Fruit fly (Drosophila melanogaster) whole organism, embryonic: ENCODE data around the gene Cand1.

Source experiments
- ATbp ChIP-seq: fragments of 200-800 bp; sonication (Bioruptor generic); optimal IDR thresholded peaks from 2 replicates; lab custom pipeline; 2017; ENCODE audit warnings: missing biosample characterization, mild to moderate bottlenecking, missing genetic modification characterization, missing genetic modification reagents
- Abd-B ChIP-seq: fragments of 200-800 bp; sonication (Bioruptor generic); optimal IDR thresholded peaks from 2 replicates; lab custom pipeline; 2018; ENCODE audit warnings: missing biosample characterization, mild to moderate bottlenecking, missing genetic modification characterization, moderate library complexity
- Blimp-1 ChIP-seq: fragments of 200-800 bp; sonication (Bioruptor generic); optimal IDR thresholded peaks from 3 replicates; lab custom pipeline; 2018; ENCODE audit warnings: missing biosample characterization, missing genetic modification characterization, mild to moderate bottlenecking, moderate library complexity, missing genetic modification reagents
- CG10462 ChIP-seq: fragments of 200-800 bp; sonication (Bioruptor generic); optimal IDR thresholded peaks from 2 replicates; lab custom pipeline; 2016; ENCODE audit warnings: missing biosample characterization, missing genetic modification characterization
- CG10565 ChIP-seq: fragments of 200-800 bp; sonication (Bioruptor generic); optimal IDR thresholded peaks from 3 replicates; lab custom pipeline; 2016; ENCODE audit warnings: missing biosample characterization, mild to moderate bottlenecking, missing genetic modification characterization
- CG10654 ChIP-seq: fragments of 200-800 bp; sonication (Bioruptor generic); optimal IDR thresholded peaks from 2 replicates; lab custom pipeline; 2016; ENCODE audit warnings: missing biosample characterization, missing genetic modification characterization
- CG11247 ChIP-seq: fragments of 200-800 bp; sonication (Bioruptor generic); IDR thresholded peaks from 2 replicates; pipeline ENCODE4 v1.3.6; 2022; ENCODE audit warnings: missing biosample characterization, missing genetic modification characterization
- CG11723 ChIP-seq: fragments of 200-800 bp; sonication (Bioruptor generic); optimal IDR thresholded peaks from 2 replicates; lab custom pipeline; 2017; ENCODE audit warnings: missing biosample characterization, mild to moderate bottlenecking, missing genetic modification characterization
- CG13287 ChIP-seq: fragments of 200-800 bp; sonication (Bioruptor generic); IDR thresholded peaks from 2 replicates; pipeline ENCODE4 v1.3.6; 2022; ENCODE audit warnings: missing biosample characterization, missing genetic modification characterization; ENCODE audit not compliant: partially characterized antibody
- CG13624 ChIP-seq: fragments of 200-800 bp; sonication (Bioruptor generic); optimal IDR thresholded peaks from 2 replicates; lab custom pipeline; 2016; ENCODE audit warnings: missing biosample characterization, missing genetic modification characterization
- CG14965 ChIP-seq: fragments of 200-800 bp; sonication (Bioruptor generic); optimal IDR thresholded peaks from 2 replicates; lab custom pipeline; 2016; ENCODE audit warnings: missing biosample characterization, missing genetic modification characterization, borderline replicate concordance
- CG15269 ChIP-seq: fragments of 200-800 bp; sonication (Bioruptor generic); optimal IDR thresholded peaks from 2 replicates; lab custom pipeline; 2018; ENCODE audit warnings: missing biosample characterization, mild to moderate bottlenecking, missing genetic modification characterization, moderate library complexity
- CG15696 ChIP-seq: fragments of 200-800 bp; sonication (Bioruptor generic); optimal IDR thresholded peaks from 2 replicates; lab custom pipeline; 2019; ENCODE audit warnings: missing biosample characterization, mild to moderate bottlenecking, missing genetic modification characterization, moderate library complexity
- CG16779 ChIP-seq: fragments of 200-800 bp; sonication (Bioruptor generic); IDR thresholded peaks from 2 replicates; pipeline ENCODE4 v1.3.6; 2022; ENCODE audit warnings: missing biosample characterization, missing genetic modification characterization
- CG18599 ChIP-seq: fragments of 200-800 bp; sonication (Bioruptor generic); optimal IDR thresholded peaks from 3 replicates; lab custom pipeline; 2017; ENCODE audit warnings: missing biosample characterization, missing genetic modification characterization, mild to moderate bottlenecking, moderate library complexity, missing genetic modification reagents
- CG18619 ChIP-seq: fragments of 200-800 bp; sonication (Bioruptor generic); optimal IDR thresholded peaks from 3 replicates; lab custom pipeline; 2017; ENCODE audit warnings: missing biosample characterization, mild to moderate bottlenecking, missing genetic modification characterization
- CG2199 ChIP-seq: fragments of 200-800 bp; sonication (Bioruptor generic); IDR thresholded peaks from 3 replicates; pipeline ENCODE4 v1.3.6; 2022; ENCODE audit warnings: missing biosample characterization, missing genetic modification characterization
- CG3838 ChIP-seq: fragments of 200-800 bp; sonication (Bioruptor generic); optimal IDR thresholded peaks from 3 replicates; lab custom pipeline; 2016; ENCODE audit warnings: missing biosample characterization, missing genetic modification characterization
- CG6683 ChIP-seq: fragments of 200-800 bp; sonication (Bioruptor generic); optimal IDR thresholded peaks from 2 replicates; lab custom pipeline; 2017; ENCODE audit warnings: missing biosample characterization, mild to moderate bottlenecking, missing genetic modification characterization, missing genetic modification reagents
- CG9727 ChIP-seq: fragments of 200-800 bp; sonication (Bioruptor generic); optimal IDR thresholded peaks from 3 replicates; lab custom pipeline; 2017; ENCODE audit warnings: missing biosample characterization, mild to moderate bottlenecking, missing genetic modification characterization
- D19A ChIP-seq: fragments of 200-800 bp; optimal IDR thresholded peaks from 3 replicates; lab custom pipeline; 2019; ENCODE audit warnings: missing biosample characterization, mild to moderate bottlenecking, missing genetic modification characterization, moderate library complexity
- Fer1 ChIP-seq: fragments of 200-800 bp; sonication (Bioruptor generic); optimal IDR thresholded peaks from 2 replicates; lab custom pipeline; 2017; ENCODE audit warnings: missing biosample characterization, mild to moderate bottlenecking, missing genetic modification characterization
- HHEX ChIP-seq: fragments of 200-800 bp; sonication (Bioruptor generic); optimal IDR thresholded peaks from 3 replicates; lab custom pipeline; 2017; ENCODE audit warnings: missing biosample characterization, mild to moderate bottlenecking, missing genetic modification characterization, missing genetic modification reagents
- HLH4C ChIP-seq: fragments of 200-800 bp; sonication (Bioruptor generic); IDR thresholded peaks from 3 replicates; pipeline ENCODE4 v1.3.6; 2022; ENCODE audit warnings: missing biosample characterization, missing genetic modification characterization; ENCODE audit not compliant: partially characterized antibody
- Hand ChIP-seq: fragments of 200-800 bp; sonication (Bioruptor generic); optimal IDR thresholded peaks from 2 replicates; lab custom pipeline; 2017; ENCODE audit warnings: mild to moderate bottlenecking, missing biosample characterization, missing genetic modification reagents, missing genetic modification characterization
- MBD-R2 ChIP-seq: fragments of 200-800 bp; sonication (Bioruptor generic); IDR thresholded peaks from 2 replicates; pipeline ENCODE4 v1.3.6; 2022; ENCODE audit warnings: missing biosample characterization, missing genetic modification characterization
- Rx ChIP-seq: fragments of 200-800 bp; sonication (Bioruptor generic); IDR thresholded peaks from 2 replicates; pipeline ENCODE4 v1.3.6; 2022; ENCODE audit warnings: missing biosample characterization, missing genetic modification characterization
- Six4 ChIP-seq: fragments of 200-800 bp; sonication (Bioruptor generic); optimal IDR thresholded peaks from 2 replicates; lab custom pipeline; 2016; ENCODE audit warnings: missing biosample characterization, missing genetic modification characterization
- ara ChIP-seq: fragments of 200-800 bp; sonication (Bioruptor generic); IDR thresholded peaks from 2 replicates; pipeline ENCODE4 v1.3.6; 2022; ENCODE audit warnings: missing biosample characterization, missing genetic modification characterization
- ase ChIP-seq: fragments of 200-800 bp; sonication (Bioruptor generic); IDR thresholded peaks from 3 replicates; pipeline ENCODE4 v1.3.6; 2022; ENCODE audit warnings: missing biosample characterization, missing genetic modification characterization
- bab2 ChIP-seq: fragments of 200-800 bp; sonication (Bioruptor generic); optimal IDR thresholded peaks from 2 replicates; lab custom pipeline; 2016; ENCODE audit warnings: missing biosample characterization, missing genetic modification characterization
- cato ChIP-seq: fragments of 200-800 bp; sonication (Bioruptor generic); optimal IDR thresholded peaks from 2 replicates; lab custom pipeline; 2016; ENCODE audit warnings: missing biosample characterization, missing genetic modification characterization, borderline replicate concordance
- gro ChIP-seq: fragments of 200-800 bp; sonication (Bioruptor generic); optimal IDR thresholded peaks from 2 replicates; lab custom pipeline; 2016; ENCODE audit warnings: missing biosample characterization, missing genetic modification characterization
- gsb ChIP-seq: fragments of 200-800 bp; sonication (Bioruptor generic); IDR thresholded peaks from 2 replicates; pipeline ENCODE4 v1.3.6; 2022; ENCODE audit warnings: missing biosample characterization, missing genetic modification characterization
- odd ChIP-seq: fragments of 200-800 bp; sonication (Bioruptor generic); optimal IDR thresholded peaks from 2 replicates; lab custom pipeline; 2017; ENCODE audit warnings: missing biosample characterization, mild to moderate bottlenecking, missing genetic modification characterization
- pan ChIP-seq, 4 experiments: fragments of >200 bp in 3 of 4; fragments of 200-800 bp in 1 of 4; sonication (Bioruptor generic) in 1 of 4; optimal IDR thresholded peaks in 3 of 4; IDR thresholded peaks in 1 of 4; 2 replicates each; pipeline versions ENCODE4 v1.3.6 to Lab custom; 2017 to 2022; ENCODE audit warnings: missing biosample characterization in 2 of 4, missing genetic modification characterization in 2 of 4, mixed read lengths in 1 of 4
- pita ChIP-seq: fragments of 200-800 bp; sonication (Bioruptor generic); optimal IDR thresholded peaks from 2 replicates; lab custom pipeline; 2017; ENCODE audit warnings: missing biosample characterization, mild to moderate bottlenecking, missing genetic modification characterization
- pzg ChIP-seq: fragments of 200-800 bp; sonication (Bioruptor generic); optimal IDR thresholded peaks from 3 replicates; lab custom pipeline; 2018; ENCODE audit warnings: missing biosample characterization, mild to moderate bottlenecking, missing genetic modification characterization, moderate library complexity
- run ChIP-seq: fragments of 200-800 bp; sonication (Bioruptor generic); optimal IDR thresholded peaks from 3 replicates; lab custom pipeline; 2018; ENCODE audit warnings: missing biosample characterization, mild to moderate bottlenecking, missing genetic modification characterization
- sc ChIP-seq, 3 experiments: fragments of >200 bp in 2 of 3; fragments of 200-800 bp in 1 of 3; sonication (Bioruptor generic) in 1 of 3; optimal IDR thresholded peaks; 2 replicates in 2 of 3; 3 replicates in 1 of 3; lab custom pipeline; 2017; ENCODE audit warnings: mild to moderate bottlenecking in 1 of 3, missing biosample characterization in 1 of 3, missing genetic modification characterization in 1 of 3, missing genetic modification reagents in 1 of 3
- seq ChIP-seq: fragments of 200-800 bp; sonication (Bioruptor generic); IDR thresholded peaks from 2 replicates; pipeline ENCODE4 v1.3.6; 2022; ENCODE audit warnings: missing biosample characterization, missing genetic modification characterization
- stwl ChIP-seq: fragments of 200-800 bp; sonication (Bioruptor generic); optimal IDR thresholded peaks from 3 replicates; lab custom pipeline; 2018; ENCODE audit warnings: missing biosample characterization, mild to moderate bottlenecking, missing genetic modification characterization, moderate library complexity
- tin ChIP-seq: fragments of 200-800 bp; sonication (Bioruptor generic); optimal IDR thresholded peaks from 3 replicates; lab custom pipeline; 2016; ENCODE audit warnings: missing biosample characterization, missing genetic modification characterization
- trh ChIP-seq: fragments of 200-800 bp; sonication (Bioruptor generic); optimal IDR thresholded peaks from 2 replicates; lab custom pipeline; 2016; ENCODE audit warnings: missing biosample characterization, missing genetic modification characterization
- vvl ChIP-seq: fragments of 200-800 bp; sonication (Bioruptor generic); IDR thresholded peaks from 2 replicates; pipeline ENCODE4 v1.3.6; 2022; ENCODE audit warnings: missing biosample characterization, missing genetic modification characterization
- wdn ChIP-seq: fragments of 200-800 bp; sonication (Bioruptor generic); IDR thresholded peaks from 2 replicates; pipeline ENCODE4 v1.3.6; 2022; ENCODE audit warnings: missing biosample characterization, missing genetic modification characterization
- zfh1 ChIP-seq: fragments of 200-800 bp; sonication (Bioruptor generic); IDR thresholded peaks from 3 replicates; pipeline ENCODE4 v1.3.6; 2022; ENCODE audit warnings: missing biosample characterization, missing genetic modification characterization

Gene Cand1

dm6 chr2L:10387869-10388726 is 25.6 kb upstream of the Cand1 start, which contains the start of gene da (continued):
- TF ChIP-seq sc (optimal IDR thresholded peaks at IDR 0.05; lab: Kevin White, UChicago): no peak
- TF ChIP-seq sc (GFP tag; optimal IDR thresholded peaks at IDR 0.05; lab: Kevin White, UChicago): no peak
- peak; percentile 61 for TF ChIP-seq MBD-R2 (GFP tag; lab: Robert Waterston, UW)
- peak; percentile 61; the same call in 2 of the 3 replicates for TF ChIP-seq HLH4C (GFP tag; lab: Robert Waterston, UW)
- TF ChIP-seq CG13287 (GFP tag; lab: Robert Waterston, UW): peak; percentile 64
- TF ChIP-seq Six4 (GFP tag; lab: Kevin White, UChicago): peak; percentile 15
- no peak for TF ChIP-seq bab2 (GFP tag; lab: Kevin White, UChicago)
- no peak for TF ChIP-seq cato (GFP tag; lab: Kevin White, UChicago)
- TF ChIP-seq stwl (tag; lab: Kevin White, UChicago): peak; percentile 65
- TF ChIP-seq CG15696 (tag; lab: Kevin White, UChicago): peak; percentile 28
- TF ChIP-seq CG10654 (GFP tag; lab: Kevin White, UChicago): peak; percentile 64
- peak; percentile 40 for TF ChIP-seq CG9727 (GFP tag; lab: Kevin White, UChicago)
- TF ChIP-seq ase (GFP tag; lab: Robert Waterston, UW): peak; percentile 42; the same call in 1 of the 3 replicates
- TF ChIP-seq Blimp-1 (GFP tag; lab: Kevin White, UChicago): no peak
- peak; percentile 23 for TF ChIP-seq odd (GFP tag; lab: Kevin White, UChicago)
- TF ChIP-seq CG6683 (GFP tag; lab: Kevin White, UChicago): no peak
- TF ChIP-seq Hand (GFP tag; lab: Kevin White, UChicago): no peak
- peak; percentile 86 for TF ChIP-seq pzg (GFP tag; lab: Kevin White, UChicago)
- peak; percentile 40 for TF ChIP-seq HHEX (GFP tag; lab: Kevin White, UChicago)
- TF ChIP-seq seq (GFP tag; lab: Robert Waterston, UW): no peak; the same call in 1 of the 2 replicates
- 0 out of 3 replicates have a peak, but pooled peaks have one; percentile 68 for TF ChIP-seq CG2199 (GFP tag; lab: Robert Waterston, UW)
- peak; percentile 10 for TF ChIP-seq CG10462 (GFP tag; lab: Kevin White, UChicago)
- TF ChIP-seq ara (GFP tag; lab: Robert Waterston, UW): no peak
- no peak for TF ChIP-seq gsb (GFP tag; lab: Robert Waterston, UW)
- peak; percentile 62 for TF ChIP-seq tin (GFP tag; lab: Kevin White, UChicago)
- TF ChIP-seq CG11723: peak; percentile 77
- TF ChIP-seq CG18599: peak; percentile 45
- no peak for TF ChIP-seq pan (optimal IDR thresholded peaks at IDR 0.05; lab: Kevin White, UChicago)
- peak in 1 of 2 experiments; percentile 61 for TF ChIP-seq pan (GFP tag; optimal IDR thresholded peaks at IDR 0.05 in 1 of 2, IDR thresholded peaks at IDR 0.05 in 1 of 2)
- no peak for TF ChIP-seq run (tag; lab: Kevin White, UChicago)
- TF ChIP-seq CG14965 (GFP tag; lab: Kevin White, UChicago): no peak
- no peak for TF ChIP-seq Abd-B (GFP tag; lab: Kevin White, UChicago)
- TF ChIP-seq Fer1 (GFP tag; lab: Kevin White, UChicago): peak; percentile 26
- peak; percentile 63 for TF ChIP-seq CG13624
- no peak for TF ChIP-seq ATbp
- peak; percentile 69 for TF ChIP-seq CG15269 (tag; lab: Kevin White, UChicago)
- TF ChIP-seq CG18619 (GFP tag; lab: Kevin White, UChicago): peak; percentile 61
- no peak for TF ChIP-seq CG10565
- TF ChIP-seq pita (GFP tag; lab: Kevin White, UChicago): no peak
- TF ChIP-seq trh (GFP tag; lab: Kevin White, UChicago): no peak
- peak; percentile 61 for TF ChIP-seq gro (GFP tag; lab: Kevin White, UChicago)
- TF ChIP-seq D19A (tag; lab: Kevin White, UChicago): peak; percentile 75
- TF ChIP-seq vvl (GFP tag; lab: Robert Waterston, UW): peak; percentile 75
- no peak for TF ChIP-seq CG3838
- peak; percentile 29; the same call in 1 of the 2 replicates for TF ChIP-seq wdn (GFP tag; lab: Robert Waterston, UW)
- no peak for TF ChIP-seq CG16779
- no peak; the same call in 1 of the 2 replicates for TF ChIP-seq Rx (GFP tag; lab: Robert Waterston, UW)
- peak; percentile 54; the same call in 1 of the 2 replicates for TF ChIP-seq CG11247 (GFP tag; lab: Robert Waterston, UW)
- TF ChIP-seq zfh1 (GFP tag; lab: Robert Waterston, UW): peak; percentile 40; the same call in 1 of the 3 replicates
